Fruit fly (Drosophila melanogaster): ENCODE results near the gene CG14113.

CG14113 gene

dm6 chr3L:13328835-13329234, at the start of gene CG14113:
TSS of gene CG14113 (plus strand) at chr3L:13329135.
- TF ChIP-seq ttk (optimal IDR thresholded peaks at IDR 0.05) (no peak), insv (optimal IDR thresholded peaks at IDR 0.05) (no peak), psq (optimal IDR thresholded peaks at IDR 0.05) (no peak), Sin3A (optimal IDR thresholded peaks at IDR 0.05) (no peak), h (optimal IDR thresholded peaks at IDR 0.05) (no peak), Myc (optimal IDR thresholded peaks at IDR 0.05) (no peak)

dm6 chr3L:13282039-13282438, 46.9 kb upstream of the CG14113 start:
- no peak for TF ChIP-seq insv (optimal IDR thresholded peaks at IDR 0.05)
- no peak for TF ChIP-seq Myc (optimal IDR thresholded peaks at IDR 0.05)
- no peak for TF ChIP-seq ttk (optimal IDR thresholded peaks at IDR 0.05)
- TF ChIP-seq Sin3A (optimal IDR thresholded peaks at IDR 0.05), result no peak
- TF ChIP-seq h (optimal IDR thresholded peaks at IDR 0.05), result no peak
- no peak for TF ChIP-seq psq (optimal IDR thresholded peaks at IDR 0.05)

dm6 chr3L:13284308-13284707, 44.6 kb upstream of the CG14113 start:
- TF ChIP-seq Sin3A (optimal IDR thresholded peaks at IDR 0.05) (no peak), psq (optimal IDR thresholded peaks at IDR 0.05) (no peak), insv (optimal IDR thresholded peaks at IDR 0.05) (no peak), Myc (optimal IDR thresholded peaks at IDR 0.05) (no peak), ttk (optimal IDR thresholded peaks at IDR 0.05) (no peak), h (optimal IDR thresholded peaks at IDR 0.05) (no peak)

dm6 chr3L:13286640-13287039, 42.3 kb upstream of the CG14113 start:
- no peak for TF ChIP-seq h (optimal IDR thresholded peaks at IDR 0.05)
- no peak for TF ChIP-seq Sin3A (optimal IDR thresholded peaks at IDR 0.05)
- TF ChIP-seq insv (optimal IDR thresholded peaks at IDR 0.05), result no peak
- no peak for TF ChIP-seq psq (optimal IDR thresholded peaks at IDR 0.05)
- no peak for TF ChIP-seq ttk (optimal IDR thresholded peaks at IDR 0.05)
- TF ChIP-seq Myc (optimal IDR thresholded peaks at IDR 0.05), result no peak

dm6 chr3L:13288161-13288560, 40.8 kb upstream of the CG14113 start:
- TF ChIP-seq h (optimal IDR thresholded peaks at IDR 0.05) (no peak), Sin3A (optimal IDR thresholded peaks at IDR 0.05) (no peak), psq (optimal IDR thresholded peaks at IDR 0.05) (no peak), insv (optimal IDR thresholded peaks at IDR 0.05) (no peak), ttk (optimal IDR thresholded peaks at IDR 0.05) (no peak), Myc (optimal IDR thresholded peaks at IDR 0.05) (no peak)

- TF ChIP-seq ttk (optimal IDR thresholded peaks at IDR 0.05), result no peak
- TF ChIP-seq psq (optimal IDR thresholded peaks at IDR 0.05), result no peak
- no peak for TF ChIP-seq insv (optimal IDR thresholded peaks at IDR 0.05)
- TF ChIP-seq h (optimal IDR thresholded peaks at IDR 0.05), result no peak
- TF ChIP-seq Myc (optimal IDR thresholded peaks at IDR 0.05), result no peak
- TF ChIP-seq Sin3A (optimal IDR thresholded peaks at IDR 0.05), result no peak
These were observed 33.3 kb upstream of the CG14113 start for dm6 chr3L:13295675-13296074.

- no peak for TF ChIP-seq psq (optimal IDR thresholded peaks at IDR 0.05)
- TF ChIP-seq Myc (optimal IDR thresholded peaks at IDR 0.05), result no peak
- no peak for TF ChIP-seq Sin3A (optimal IDR thresholded peaks at IDR 0.05)
- no peak for TF ChIP-seq insv (optimal IDR thresholded peaks at IDR 0.05)
- no peak for TF ChIP-seq ttk (optimal IDR thresholded peaks at IDR 0.05)
These were observed 32.2 kb upstream of the CG14113 start, which contains the start of gene Sfp70A4 for dm6 chr3L:13296760-13297159. TSS of gene Sfp70A4 (minus strand) at chr3L:13296860.

- TF ChIP-seq insv (optimal IDR thresholded peaks at IDR 0.05), result no peak
- no peak for TF ChIP-seq Sin3A (optimal IDR thresholded peaks at IDR 0.05)
- no peak for TF ChIP-seq Myc (optimal IDR thresholded peaks at IDR 0.05)
These were observed 30.0 kb upstream of the CG14113 start, which contains the start of gene CG42481 for dm6 chr3L:13298923-13299322. TSS of gene CG42481 (minus strand) at chr3L:13299023.

- TF ChIP-seq psq (optimal IDR thresholded peaks at IDR 0.05), result no peak
- no peak for TF ChIP-seq h (optimal IDR thresholded peaks at IDR 0.05)
- TF ChIP-seq Myc (optimal IDR thresholded peaks at IDR 0.05), result no peak
- no peak for TF ChIP-seq Sin3A (optimal IDR thresholded peaks at IDR 0.05)
- TF ChIP-seq ttk (optimal IDR thresholded peaks at IDR 0.05), result no peak
- TF ChIP-seq insv (optimal IDR thresholded peaks at IDR 0.05), result no peak
These were observed 28.9 kb upstream of the CG14113 start, which contains the start of gene CG43147 for dm6 chr3L:13300052-13300451. TSS of gene CG43147 (minus strand) at chr3L:13300152.

dm6 chr3L:13301335-13301734, 27.6 kb upstream of the CG14113 start, which contains the start of gene SP:
TSS of gene SP (plus strand) at chr3L:13301635.
- TF ChIP-seq Sin3A (optimal IDR thresholded peaks at IDR 0.05) (no peak), ttk (optimal IDR thresholded peaks at IDR 0.05) (no peak), insv (optimal IDR thresholded peaks at IDR 0.05) (no peak), Myc (optimal IDR thresholded peaks at IDR 0.05) (no peak), h (optimal IDR thresholded peaks at IDR 0.05) (no peak), psq (optimal IDR thresholded peaks at IDR 0.05) (no peak)

- no peak for TF ChIP-seq insv (optimal IDR thresholded peaks at IDR 0.05)
- no peak for TF ChIP-seq Sin3A (optimal IDR thresholded peaks at IDR 0.05)
- TF ChIP-seq h (optimal IDR thresholded peaks at IDR 0.05), result no peak
- TF ChIP-seq Myc (optimal IDR thresholded peaks at IDR 0.05), result no peak
- TF ChIP-seq ttk (optimal IDR thresholded peaks at IDR 0.05), result no peak
- TF ChIP-seq psq (optimal IDR thresholded peaks at IDR 0.05), result no peak
These were observed 27.1 kb upstream of the CG14113 start for dm6 chr3L:13301787-13302186.

- TF ChIP-seq insv (optimal IDR thresholded peaks at IDR 0.05) (no peak), Sin3A (optimal IDR thresholded peaks at IDR 0.05) (no peak), ttk (optimal IDR thresholded peaks at IDR 0.05) (no peak), Myc (optimal IDR thresholded peaks at IDR 0.05) (no peak), psq (optimal IDR thresholded peaks at IDR 0.05) (no peak), h (optimal IDR thresholded peaks at IDR 0.05) (no peak)
These were observed 16.7 kb upstream of the CG14113 start for dm6 chr3L:13312250-13312649.

dm6 chr3L:13348733-13349132, 19.8 kb downstream of the CG14113 start, which contains the start of gene CG17687:
TSS of gene CG17687 (plus strand) at chr3L:13349033.
- TF ChIP-seq Myc (optimal IDR thresholded peaks at IDR 0.05), result no peak
- no peak for TF ChIP-seq insv (optimal IDR thresholded peaks at IDR 0.05)
- no peak for TF ChIP-seq Sin3A (optimal IDR thresholded peaks at IDR 0.05)
- no peak for TF ChIP-seq ttk (optimal IDR thresholded peaks at IDR 0.05)
- no peak for TF ChIP-seq h (optimal IDR thresholded peaks at IDR 0.05)
- no peak for TF ChIP-seq psq (optimal IDR thresholded peaks at IDR 0.05)

Data from Kc167 (cell line).